Worm (Caenorhabditis elegans) whole organism, young adult: ENCODE measurements around the gene T09F3.5.

Experiments used
- B0019.2 ChIP-seq: fragments of 200-800 bp; sonication (Bioruptor generic); conservative IDR thresholded peaks from 2 replicates; pipeline ENCODE4 v1.3.6; 2022; ENCODE audit warnings: missing genetic modification reagents, missing genetic modification characterization, missing compliant biosample characterization
- B0336.3 ChIP-seq: fragments of 200-800 bp; sonication (Bioruptor generic); IDR thresholded peaks from 2 replicates; pipeline ENCODE4 v1.3.6; 2022; ENCODE audit warnings: missing genetic modification characterization, missing compliant biosample characterization
- D2030.7 ChIP-seq: fragments of 200-800 bp; sonication (Bioruptor generic); IDR thresholded peaks from 2 replicates; pipeline ENCODE4 v1.3.6; 2022; ENCODE audit warnings: missing genetic modification reagents, missing genetic modification characterization, missing compliant biosample characterization
- F57C9.4 ChIP-seq: sonication (generic microtip); optimal IDR thresholded peaks from 2 replicates; lab custom pipeline; 2017; ENCODE audit warnings: mild to moderate bottlenecking, missing genetic modification characterization, missing compliant biosample characterization
- ama-1 ChIP-seq, 3 experiments: fragments of 150-350 bp in 1 of 3; sonication (generic microtip) in 2 of 3; optimal IDR thresholded peaks; 2 replicates each; lab custom pipeline; 2014 to 2018; ENCODE audit warnings: missing biosample characterization in 2 of 3, missing genetic modification characterization in 2 of 3, missing genetic modification reagents in 2 of 3
- aptf-3 ChIP-seq: fragments of 200-800 bp; sonication (Bioruptor generic); IDR thresholded peaks from 2 replicates; pipeline ENCODE4 v1.3.6; 2022; ENCODE audit warnings: missing genetic modification characterization, missing compliant biosample characterization
- ceh-100 ChIP-seq: fragments of 200-800 bp; sonication (Bioruptor generic); IDR thresholded peaks from 2 replicates; pipeline ENCODE4 v1.3.6; 2022; ENCODE audit warnings: missing genetic modification reagents, missing genetic modification characterization, missing compliant biosample characterization
- chd-7 ChIP-seq: sonication (generic microtip); optimal IDR thresholded peaks from 2 replicates; lab custom pipeline; 2016; ENCODE audit warnings: mild to moderate bottlenecking, missing genetic modification characterization, moderate library complexity, missing compliant biosample characterization
- him-1 ChIP-seq: sonication (generic microtip); optimal IDR thresholded peaks from 2 replicates; lab custom pipeline; 2016; ENCODE audit warnings: missing genotype, missing genetic modification reagents, missing genetic modification characterization, missing compliant biosample characterization
- hlh-12 ChIP-seq: sonication (generic microtip); optimal IDR thresholded peaks from 2 replicates; lab custom pipeline; 2016; ENCODE audit warnings: missing genetic modification characterization, missing compliant biosample characterization
- mes-4 ChIP-seq: sonication (generic microtip); optimal IDR thresholded peaks from 2 replicates; lab custom pipeline; 2016; ENCODE audit warnings: missing genotype, missing genetic modification characterization, missing compliant biosample characterization
- pbrm-1 ChIP-seq: fragments of 200-800 bp; sonication (Bioruptor generic); IDR thresholded peaks from 2 replicates; pipeline ENCODE4 v1.3.6; 2022; ENCODE audit warnings: missing genetic modification reagents, missing genetic modification characterization, missing compliant biosample characterization
- unc-62 ChIP-seq: fragments of 150-350 bp; optimal IDR thresholded peaks from 2 replicates; lab custom pipeline; 2014; ENCODE audit warnings: missing biosample characterization, missing genetic modification reagents, missing genetic modification characterization

- TF ChIP-seq D2030.7 (GFP tag; lab: Robert Waterston, UW) (no peak), unc-62 (no peak), F57C9.4 (tag; lab: Kevin White, UChicago) (no peak), pbrm-1 (GFP tag; lab: Robert Waterston, UW) (no peak), him-1 (no peak), ama-1 (optimal IDR thresholded peaks at IDR 0.05; lab: Kevin White, UChicago) (no peak), ama-1 (GFP tag; optimal IDR thresholded peaks at IDR 0.05; lab: Kevin White, UChicago) (no peak), B0336.3 (no peak), B0019.2 (GFP tag; lab: Robert Waterston, UW) (no peak), mes-4 (no peak), ceh-100 (GFP tag; lab: Robert Waterston, UW) (no peak), aptf-3 (GFP tag; lab: Robert Waterston, UW) (no peak), hlh-12 (no peak), chd-7 (tag; lab: Kevin White, UChicago) (no peak)
Observed at ce11 chrII:10357468-10358007, 39.1 kb upstream of the T09F3.5 start, which contains the start of gene C07E3.3.
